Fruit fly (Drosophila melanogaster) whole organism, embryonic: Measurements from ENCODE around the gene Decay.
A peak's percentile ranks its signal among the peaks of the same experiment; 100 is the strongest.

Experiments
- CG16813 ChIP-seq: fragments of 200-800 bp; sonication (Bioruptor generic); IDR thresholded peaks from 3 replicates; pipeline ENCODE4 v1.3.6; 2022; ENCODE audit warnings: missing biosample characterization, missing genetic modification characterization; ENCODE audit not compliant: partially characterized antibody
- CG18599 ChIP-seq: fragments of 200-800 bp; sonication (Bioruptor generic); optimal IDR thresholded peaks from 3 replicates; lab custom pipeline; 2017; ENCODE audit warnings: missing biosample characterization, missing genetic modification characterization, mild to moderate bottlenecking, moderate library complexity, missing genetic modification reagents
- CG31365 ChIP-seq: fragments of 200-800 bp; sonication (Bioruptor generic); optimal IDR thresholded peaks from 2 replicates; lab custom pipeline; 2018; ENCODE audit warnings: missing biosample characterization, mild to moderate bottlenecking, missing genetic modification characterization
- CG32767 ChIP-seq: fragments of 200-800 bp; sonication (Bioruptor generic); IDR thresholded peaks from 2 replicates; pipeline ENCODE4 v1.3.6; 2022; ENCODE audit warnings: missing biosample characterization, missing genetic modification characterization
- ERR ChIP-seq: fragments of 200-800 bp; sonication (Bioruptor generic); optimal IDR thresholded peaks from 2 replicates; lab custom pipeline; 2016; ENCODE audit warnings: missing biosample characterization, missing genetic modification characterization
- NfI ChIP-seq: fragments of 200-800 bp; sonication (Bioruptor generic); optimal IDR thresholded peaks from 3 replicates; lab custom pipeline; 2018; ENCODE audit warnings: missing biosample characterization, mild to moderate bottlenecking, missing genetic modification characterization, moderate library complexity
- Sox102F ChIP-seq: fragments of 200-800 bp; sonication (Bioruptor generic); optimal IDR thresholded peaks from 2 replicates; lab custom pipeline; 2018; ENCODE audit warnings: missing biosample characterization, mild to moderate bottlenecking, missing genetic modification characterization, moderate library complexity
- Ssrp ChIP-seq: fragments of 200-800 bp; sonication (Bioruptor generic); optimal IDR thresholded peaks from 2 replicates; lab custom pipeline; 2018; ENCODE audit warnings: missing biosample characterization, mild to moderate bottlenecking, missing genetic modification characterization, moderate library complexity
- ase ChIP-seq: fragments of 200-800 bp; sonication (Bioruptor generic); IDR thresholded peaks from 3 replicates; pipeline ENCODE4 v1.3.6; 2022; ENCODE audit warnings: missing biosample characterization, missing genetic modification characterization
- crol ChIP-seq: fragments of 200-800 bp; sonication (Bioruptor generic); IDR thresholded peaks from 2 replicates; pipeline ENCODE4 v1.3.6; 2022; ENCODE audit warnings: missing biosample characterization, missing genetic modification characterization
- klu ChIP-seq: fragments of 200-800 bp; sonication (Bioruptor generic); IDR thresholded peaks from 2 replicates; pipeline ENCODE4 v1.3.6; 2022; ENCODE audit warnings: missing biosample characterization, missing genetic modification characterization
- pho ChIP-seq: fragments of 200-800 bp; sonication (Bioruptor generic); optimal IDR thresholded peaks from 2 replicates; lab custom pipeline; 2016; ENCODE audit warnings: missing biosample characterization, missing genetic modification characterization

dm6 chr3R:16500919-16501851, at the start of gene Decay:
- no peak for TF ChIP-seq klu (GFP tag; lab: Robert Waterston, UW)
- TF ChIP-seq ERR (GFP tag; lab: Kevin White, UChicago), result no peak
- no peak for TF ChIP-seq ase
- no peak for TF ChIP-seq CG32767 (GFP tag; lab: Robert Waterston, UW)
- TF ChIP-seq CG18599 (GFP tag; lab: Kevin White, UChicago), result no peak
- no peak for TF ChIP-seq NfI (GFP tag; lab: Kevin White, UChicago)
- no peak for TF ChIP-seq CG31365
- TF ChIP-seq crol (GFP tag; lab: Robert Waterston, UW), result no peak
- TF ChIP-seq pho (GFP tag; lab: Kevin White, UChicago), result no peak
- peak; percentile 30 for TF ChIP-seq Sox102F (GFP tag; lab: Kevin White, UChicago)
- TF ChIP-seq CG16813 (GFP tag; lab: Robert Waterston, UW), result no peak
- no peak for TF ChIP-seq Ssrp (tag; lab: Kevin White, UChicago)
